Fruit fly (Drosophila melanogaster) S2 (cell line): ENCODE results near the gene Nckx30C.

ENCODE experiments used
- CG8478 ChIP-seq: fragments of >200 bp; optimal IDR thresholded peaks from 2 replicates; lab custom pipeline; 2018
- CTCF ChIP-seq, 2 experiments: fragments of >200 bp; optimal IDR thresholded peaks; 2 replicates each; lab custom pipeline; 2018

- TF ChIP-seq CG8478 (lab: Kevin White, UChicago), result no peak
- TF ChIP-seq CTCF (optimal IDR thresholded peaks at IDR 0.05; lab: Kevin White, UChicago), result no peak
Observed at dm6 chr2L:9693924-9694610, 52.2 kb downstream of the Nckx30C start.
